Worm (Caenorhabditis elegans) whole organism, late embryonic: ENCODE results near the gene npp-5.
A peak's percentile ranks its signal among the peaks of the same experiment; 100 is the strongest.

ENCODE experiments used
- ceh-2 ChIP-seq: sonication (generic microtip); optimal IDR thresholded peaks from 2 replicates; lab custom pipeline; 2016; ENCODE audit warnings: missing genotype, missing genetic modification characterization, missing compliant biosample characterization
- ceh-30 ChIP-seq: fragments of 150-350 bp; optimal IDR thresholded peaks from 2 replicates; lab custom pipeline; 2014; ENCODE audit warnings: missing biosample characterization, missing genetic modification characterization
- ceh-31 ChIP-seq: sonication (generic microtip); optimal IDR thresholded peaks from 2 replicates; lab custom pipeline; 2016; ENCODE audit warnings: missing genetic modification characterization, missing compliant biosample characterization
- ceh-48 ChIP-seq: sonication (generic microtip); optimal IDR thresholded peaks from 2 replicates; lab custom pipeline; 2016; ENCODE audit warnings: missing genetic modification characterization, inconsistent platforms, missing compliant biosample characterization
- dmd-4 ChIP-seq: sonication (generic microtip); optimal IDR thresholded peaks from 2 replicates; lab custom pipeline; 2016; ENCODE audit warnings: borderline replicate concordance, missing genetic modification characterization, missing compliant biosample characterization
- fkh-10 ChIP-seq: fragments of 150-350 bp; optimal IDR thresholded peaks from 2 replicates; lab custom pipeline; 2014; ENCODE audit warnings: missing biosample characterization, missing genetic modification reagents, missing genetic modification characterization
- lin-11 ChIP-seq: fragments of 200-800 bp; sonication (Bioruptor generic); optimal IDR thresholded peaks from 2 replicates; lab custom pipeline; 2018; ENCODE audit warnings: mild to moderate bottlenecking, missing genetic modification characterization, missing compliant biosample characterization
- nfya-1 ChIP-seq: sonication (generic microtip); optimal IDR thresholded peaks from 2 replicates; lab custom pipeline; 2017; ENCODE audit warnings: missing genetic modification characterization, mild to moderate bottlenecking, missing compliant biosample characterization, antibody characterized with exemption, moderate library complexity
- nhr-11 ChIP-seq: fragments of 150-350 bp; optimal IDR thresholded peaks from 2 replicates; lab custom pipeline; 2014; ENCODE audit warnings: missing biosample characterization, missing genetic modification characterization
- pqm-1 ChIP-seq: sonication (generic microtip); optimal IDR thresholded peaks from 2 replicates; lab custom pipeline; 2016; ENCODE audit warnings: missing genetic modification characterization, missing compliant biosample characterization
- sox-4 ChIP-seq: sonication (generic microtip); optimal IDR thresholded peaks from 2 replicates; lab custom pipeline; 2017; ENCODE audit warnings: mild to moderate bottlenecking, missing genetic modification characterization, inconsistent platforms, missing compliant biosample characterization
- tbx-7 ChIP-seq: sonication (generic microtip); optimal IDR thresholded peaks from 2 replicates; lab custom pipeline; 2016; ENCODE audit warnings: missing genotype, missing genetic modification characterization, missing compliant biosample characterization
- unc-55 ChIP-seq: sonication (generic microtip); optimal IDR thresholded peaks from 2 replicates; lab custom pipeline; 2017; ENCODE audit warnings: missing biosample characterization, missing genetic modification reagents, missing genetic modification characterization

DNA sequence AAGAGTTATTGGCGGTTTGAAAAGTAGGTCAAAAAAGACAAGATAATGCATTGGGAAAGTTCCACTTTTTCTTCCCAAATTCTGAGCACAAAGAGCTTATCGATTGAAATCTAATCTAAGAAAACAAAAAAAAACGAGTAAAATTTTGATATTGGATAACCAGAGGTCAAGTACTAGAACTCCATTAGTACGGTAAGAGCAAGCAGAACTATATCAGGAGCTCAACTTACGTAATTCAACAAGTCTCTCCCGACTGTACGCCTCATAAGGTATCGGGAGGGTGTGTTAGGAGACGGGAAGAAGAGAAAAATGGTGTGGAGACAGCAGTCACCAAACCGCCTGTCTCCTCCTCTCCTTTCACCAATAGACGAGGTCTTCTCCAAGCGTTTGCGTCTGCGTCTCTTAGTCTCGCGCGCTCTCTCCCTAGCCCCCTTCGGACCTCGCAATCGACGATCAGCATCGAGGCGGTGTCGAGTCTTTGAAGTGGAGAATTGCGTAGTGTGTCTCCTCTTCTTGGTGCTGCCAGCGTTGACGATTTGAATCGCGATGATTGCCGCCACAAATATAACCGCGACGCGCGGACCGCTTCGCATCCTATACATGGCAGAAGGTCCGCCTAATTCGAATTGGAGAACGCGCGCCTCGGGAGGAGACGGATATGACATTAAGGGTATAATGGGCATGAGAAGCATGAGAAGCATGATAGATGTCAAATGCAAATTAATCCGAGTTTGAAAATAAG is 32.5 kb downstream of the npp-5 start, which contains the start of gene F54D5.5:
- TF ChIP-seq pqm-1 (tag; lab: Kevin White, UChicago) = no peak
- TF ChIP-seq nfya-1 (tag; lab: Kevin White, UChicago) = peak; percentile 82
- TF ChIP-seq unc-55 (GFP tag; lab: Kevin White, UChicago) = no peak
- no peak for TF ChIP-seq fkh-10 (GFP tag; lab: Kevin White, UChicago)
- TF ChIP-seq ceh-48 (tag; lab: Kevin White, UChicago) = no peak
- TF ChIP-seq ceh-30 (tag; lab: Kevin White, UChicago) = no peak
- TF ChIP-seq ceh-31 (tag; lab: Kevin White, UChicago) = peak; percentile 89
- TF ChIP-seq ceh-2 = no peak
- TF ChIP-seq sox-4 = no peak
- peak; percentile 9 for TF ChIP-seq tbx-7 (tag; lab: Kevin White, UChicago)
- TF ChIP-seq nhr-11 = no peak
- TF ChIP-seq dmd-4 (tag; lab: Kevin White, UChicago) = peak; percentile 33
- no peak for TF ChIP-seq lin-11 (tag; lab: Kevin White, UChicago)
